Fruit fly (Drosophila melanogaster): ENCODE results near the gene CG9967.

CG9967 gene

dm6 chr2L:2380805-2381204, 23.6 kb upstream of the CG9967 start, which contains the start of gene Eogt (continued):
- TF ChIP-seq gcm2 (GFP tag; optimal IDR thresholded peaks at IDR 0.05): peak; percentile 79
- peak; percentile 100 for TF ChIP-seq CG11696 (GFP tag; IDR thresholded peaks at IDR 0.05)
- TF ChIP-seq CG31388 (GFP tag; optimal IDR thresholded peaks at IDR 0.05): peak; percentile 67
- peak; percentile 68 for TF ChIP-seq CG12744 (GFP tag; optimal IDR thresholded peaks at IDR 0.05)
- peak; percentile 84 for TF ChIP-seq CG3281 (GFP tag; optimal IDR thresholded peaks at IDR 0.05)
- TF ChIP-seq pita (GFP tag; optimal IDR thresholded peaks at IDR 0.05): peak; percentile 64
- peak; percentile 68 for TF ChIP-seq CG6683 (GFP tag; optimal IDR thresholded peaks at IDR 0.05)
- TF ChIP-seq kni (GFP tag; optimal IDR thresholded peaks at IDR 0.05): peak; percentile 43
- TF ChIP-seq nom (GFP tag; optimal IDR thresholded peaks at IDR 0.05): peak; percentile 81
- peak; percentile 64 for TF ChIP-seq Atf3 (GFP tag; optimal IDR thresholded peaks at IDR 0.05)
- peak; percentile 89 for TF ChIP-seq ATbp (GFP tag; optimal IDR thresholded peaks at IDR 0.05)
- peak; percentile 98 for TF ChIP-seq ci (GFP tag; IDR thresholded peaks at IDR 0.05)
- peak; percentile 90 for TF ChIP-seq lab (GFP tag; optimal IDR thresholded peaks at IDR 0.05)
- peak; percentile 71 for TF ChIP-seq CG4854 (GFP tag; optimal IDR thresholded peaks at IDR 0.05)
- peak; percentile 93 for TF ChIP-seq gcm (GFP tag; optimal IDR thresholded peaks at IDR 0.05)
- peak; percentile 94 for TF ChIP-seq CG30403 (GFP tag; optimal IDR thresholded peaks at IDR 0.05)
- peak; percentile 85 for TF ChIP-seq Spps (tag; optimal IDR thresholded peaks at IDR 0.05)
- TF ChIP-seq Oaz (GFP tag; IDR thresholded peaks at IDR 0.05): peak; percentile 95
- TF ChIP-seq row (GFP tag; IDR thresholded peaks at IDR 0.05): peak; percentile 99
- peak; percentile 96 for TF ChIP-seq B-H1 (GFP tag; IDR thresholded peaks at IDR 0.05)
- TF ChIP-seq Mad (GFP tag; optimal IDR thresholded peaks at IDR 0.05): peak; percentile 71
- TF ChIP-seq tap (tag; optimal IDR thresholded peaks at IDR 0.05): peak; percentile 84
- TF ChIP-seq CG8765 (GFP tag; IDR thresholded peaks at IDR 0.05): peak; percentile 97
- peak; percentile 30 for TF ChIP-seq dm (GFP tag; optimal IDR thresholded peaks at IDR 0.05)
- peak; percentile 27 for TF ChIP-seq CG15479 (GFP tag; optimal IDR thresholded peaks at IDR 0.05)
- peak in 1 of 3 experiments; percentile 93 for TF ChIP-seq lola (GFP tag; optimal IDR thresholded peaks at IDR 0.05)
- TF ChIP-seq CG18619 (GFP tag; optimal IDR thresholded peaks at IDR 0.05): peak; percentile 88
- TF ChIP-seq CG17361 (GFP tag; IDR thresholded peaks at IDR 0.05): peak; percentile 90
- peak; percentile 97 for TF ChIP-seq CG11695 (GFP tag; IDR thresholded peaks at IDR 0.05)
- peak; percentile 60 for TF ChIP-seq CG4328 (GFP tag; optimal IDR thresholded peaks at IDR 0.05)
- no peak for TF ChIP-seq pan (optimal IDR thresholded peaks at IDR 0.05)
- TF ChIP-seq pan (GFP tag; optimal IDR thresholded peaks at IDR 0.05 in 1 of 2, IDR thresholded peaks at IDR 0.05 in 1 of 2): peak in 1 of 2 experiments; percentile 98
- TF ChIP-seq CG5180 (GFP tag; optimal IDR thresholded peaks at IDR 0.05): peak; percentile 61
- TF ChIP-seq Meics (GFP tag; optimal IDR thresholded peaks at IDR 0.05): peak; percentile 87
- TF ChIP-seq HLHmδ (GFP tag; optimal IDR thresholded peaks at IDR 0.05): no peak
- TF ChIP-seq CHES-1-like (GFP tag; optimal IDR thresholded peaks at IDR 0.05): peak; percentile 37
- peak; percentile 68 for TF ChIP-seq D19B (GFP tag; optimal IDR thresholded peaks at IDR 0.05)
- peak; percentile 93 for TF ChIP-seq Oli (tag; optimal IDR thresholded peaks at IDR 0.05)
- peak; percentile 70 for TF ChIP-seq CG6654 (GFP tag; optimal IDR thresholded peaks at IDR 0.05)
- peak; percentile 32 for TF ChIP-seq CG3163 (GFP tag; optimal IDR thresholded peaks at IDR 0.05)
- peak; percentile 84 for TF ChIP-seq kay (GFP tag; optimal IDR thresholded peaks at IDR 0.05)
- no peak for TF ChIP-seq Neu2 (GFP tag; optimal IDR thresholded peaks at IDR 0.05; ENCODE audit: borderline replicate concordance)
- no peak for TF ChIP-seq da (GFP tag; optimal IDR thresholded peaks at IDR 0.05)
- TF ChIP-seq Atf-2 (GFP tag; optimal IDR thresholded peaks at IDR 0.05): peak; percentile 65
- peak; percentile 53 for TF ChIP-seq ab (GFP tag; optimal IDR thresholded peaks at IDR 0.05)
- peak; percentile 94 for TF ChIP-seq Sox102F (GFP tag; optimal IDR thresholded peaks at IDR 0.05)
- TF ChIP-seq CG17802 (tag; optimal IDR thresholded peaks at IDR 0.05): peak; percentile 65
- TF ChIP-seq CG4707 (GFP tag; optimal IDR thresholded peaks at IDR 0.05): peak; percentile 74
- TF ChIP-seq Sin3A (optimal IDR thresholded peaks at IDR 0.05): peak; percentile 31
- TF ChIP-seq CG4282 (GFP tag; optimal IDR thresholded peaks at IDR 0.05): no peak
- TF ChIP-seq Aef1 (GFP tag; IDR thresholded peaks at IDR 0.05): peak; percentile 97
